Worm (Caenorhabditis elegans): ENCODE measurements around the gene ZK666.14.
A peak's percentile ranks its signal among the peaks of the same experiment; 100 is the strongest.

Gene ZK666.14

DNA sequence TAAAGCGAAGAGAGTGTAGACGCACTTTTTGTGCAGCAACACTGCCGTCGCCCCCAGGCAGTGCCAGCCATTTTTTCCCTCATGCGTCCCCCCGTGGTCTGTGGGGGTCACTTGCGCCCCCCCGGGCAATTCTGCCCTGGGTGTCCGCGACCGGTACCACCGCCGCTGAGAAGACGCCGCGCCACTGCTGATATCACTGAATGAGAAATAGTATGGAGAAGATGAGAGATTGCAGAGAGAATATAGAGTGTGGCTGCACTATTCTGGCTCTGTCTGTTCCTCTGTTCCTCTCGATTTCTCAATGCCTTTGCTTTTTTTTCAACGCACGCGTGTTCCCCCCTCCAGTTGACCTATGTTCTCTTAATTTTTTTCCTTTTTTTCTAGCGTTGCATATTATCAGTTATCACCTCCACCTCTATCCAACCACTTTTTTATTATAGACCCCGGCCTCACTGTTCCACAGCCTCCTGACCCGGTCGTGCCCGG is 33.1 kb downstream of the ZK666.14 start, which contains the start of gene mab-10 (continued):
- TF ChIP-seq Y67H2A.10 (GFP tag; conservative IDR thresholded peaks at IDR 0.05) (no peak), dox-1 (GFP tag; IDR thresholded peaks at IDR 0.05) (peak; percentile 84), ceh-40 (GFP tag; IDR thresholded peaks at IDR 0.05) (no peak), bed-1 (GFP tag; IDR thresholded peaks at IDR 0.05) (no peak), rpc-1 (optimal IDR thresholded peaks at IDR 0.05) (no peak), rpc-1 (tag; optimal IDR thresholded peaks at IDR 0.05) (no peak), madf-3 (GFP tag; IDR thresholded peaks at IDR 0.05) (no peak), bed-2 (GFP tag; IDR thresholded peaks at IDR 0.05) (no peak), madf-6 (GFP tag; IDR thresholded peaks at IDR 0.05) (no peak), F39B2.1 (GFP tag; IDR thresholded peaks at IDR 0.05) (no peak), lin-26 (GFP tag; IDR thresholded peaks at IDR 0.05) (no peak), ztf-6 (GFP tag; IDR thresholded peaks at IDR 0.05) (no peak), lsl-1 (GFP tag; optimal IDR thresholded peaks at IDR 0.05) (no peak), somi-1 (GFP tag; optimal IDR thresholded peaks at IDR 0.05) (no peak), hrde-1 (tag; optimal IDR thresholded peaks at IDR 0.05; ENCODE audit: borderline replicate concordance) (no peak), B0336.3 (GFP tag; IDR thresholded peaks at IDR 0.05) (peak; percentile 45; the same call in 1 of the 2 replicates), F52B5.7 (tag; optimal IDR thresholded peaks at IDR 0.05) (peak; percentile 30), ccch-3 (GFP tag; optimal IDR thresholded peaks at IDR 0.05) (no peak), mcd-1 (GFP tag; IDR thresholded peaks at IDR 0.05) (peak; percentile 56), zim-3 (tag; optimal IDR thresholded peaks at IDR 0.05) (no peak), ztf-25 (GFP tag; IDR thresholded peaks at IDR 0.05) (no peak), let-607 (tag; optimal IDR thresholded peaks at IDR 0.05) (no peak), rcor-1 (GFP tag; IDR thresholded peaks at IDR 0.05) (no peak), dpff-1 (tag; optimal IDR thresholded peaks at IDR 0.05) (no peak), nhr-27 (tag; optimal IDR thresholded peaks at IDR 0.05) (no peak), Y53G8AR.9 (GFP tag; conservative IDR thresholded peaks at IDR 0.05) (no peak), nhr-80 (tag; optimal IDR thresholded peaks at IDR 0.05) (peak; percentile 76), ceh-58 (GFP tag; IDR thresholded peaks at IDR 0.05) (no peak), egrh-3 (GFP tag; IDR thresholded peaks at IDR 0.05) (peak; percentile 92), unc-62 (GFP tag; optimal IDR thresholded peaks at IDR 0.05) (no peak), Y95B8A.8 (GFP tag; IDR thresholded peaks at IDR 0.05) (no peak), snpc-3.4 (tag; optimal IDR thresholded peaks at IDR 0.05) (no peak), him-1 (tag; optimal IDR thresholded peaks at IDR 0.05) (no peak), C06A6.2 (GFP tag; conservative IDR thresholded peaks at IDR 0.05) (peak; percentile 42; the same call in 1 of the 2 replicates), akir-1 (GFP tag; optimal IDR thresholded peaks at IDR 0.05) (no peak), B0035.1 (tag; optimal IDR thresholded peaks at IDR 0.05) (no peak), ama-1 (optimal IDR thresholded peaks at IDR 0.05) (no peak), ama-1 (GFP tag; optimal IDR thresholded peaks at IDR 0.05) (no peak), madf-10 (tag; optimal IDR thresholded peaks at IDR 0.05) (no peak), aptf-2 (GFP tag; conservative IDR thresholded peaks at IDR 0.05) (no peak), K11D2.4 (GFP tag; IDR thresholded peaks at IDR 0.05) (no peak; the same call in 1 of the 2 replicates), B0261.1 (tag; optimal IDR thresholded peaks at IDR 0.05) (no peak), cebp-1 (GFP tag; IDR thresholded peaks at IDR 0.05) (no peak), cebp-1 (tag; optimal IDR thresholded peaks at IDR 0.05) (peak; percentile 66), F23B12.7 (tag; optimal IDR thresholded peaks at IDR 0.05; ENCODE audit: insufficient read depth) (no peak), Y53F4B.3 (GFP tag; IDR thresholded peaks at IDR 0.05) (no peak), sea-2 (GFP tag; IDR thresholded peaks at IDR 0.05) (no peak), ztf-28 (GFP tag; IDR thresholded peaks at IDR 0.05) (no peak), tbp1 (GFP tag; optimal IDR thresholded peaks at IDR 0.05) (no peak), ztf-26 (tag; optimal IDR thresholded peaks at IDR 0.05) (peak; percentile 64)

All from whole organism, young adult.